Fruit fly (Drosophila melanogaster) whole organism, embryonic: ENCODE data around the gene CG31792.
A peak's percentile ranks its signal among the peaks of the same experiment; 100 is the strongest.

Experiments used
- Bdp1 ChIP-seq: fragments of 200-800 bp; sonication (Bioruptor generic); optimal IDR thresholded peaks from 3 replicates; lab custom pipeline; 2016; ENCODE audit warnings: missing biosample characterization, missing genetic modification characterization
- CG10565 ChIP-seq: fragments of 200-800 bp; sonication (Bioruptor generic); optimal IDR thresholded peaks from 3 replicates; lab custom pipeline; 2016; ENCODE audit warnings: missing biosample characterization, mild to moderate bottlenecking, missing genetic modification characterization
- CG11247 ChIP-seq: fragments of 200-800 bp; sonication (Bioruptor generic); IDR thresholded peaks from 2 replicates; pipeline ENCODE4 v1.3.6; 2022; ENCODE audit warnings: missing biosample characterization, missing genetic modification characterization
- CG11695 ChIP-seq: fragments of 200-800 bp; sonication (Bioruptor generic); IDR thresholded peaks from 3 replicates; pipeline ENCODE4 v1.3.6; 2022; ENCODE audit warnings: missing biosample characterization, missing genetic modification characterization
- CG12104 ChIP-seq: fragments of 200-800 bp; sonication (Bioruptor generic); optimal IDR thresholded peaks from 3 replicates; lab custom pipeline; 2016; ENCODE audit warnings: missing biosample characterization, missing genetic modification characterization
- CG12236 ChIP-seq: fragments of 200-800 bp; sonication (Bioruptor generic); optimal IDR thresholded peaks from 2 replicates; lab custom pipeline; 2016; ENCODE audit warnings: missing biosample characterization, missing genetic modification characterization
- CG12391 ChIP-seq: fragments of 200-800 bp; sonication (Bioruptor generic); optimal IDR thresholded peaks from 3 replicates; lab custom pipeline; 2018; ENCODE audit warnings: missing biosample characterization, mild to moderate bottlenecking, missing genetic modification characterization, moderate library complexity
- CG13287 ChIP-seq: fragments of 200-800 bp; sonication (Bioruptor generic); IDR thresholded peaks from 2 replicates; pipeline ENCODE4 v1.3.6; 2022; ENCODE audit warnings: missing biosample characterization, missing genetic modification characterization; ENCODE audit not compliant: partially characterized antibody
- CG14710 ChIP-seq: fragments of 200-800 bp; sonication (Bioruptor generic); optimal IDR thresholded peaks from 3 replicates; lab custom pipeline; 2019; ENCODE audit warnings: missing biosample characterization, mild to moderate bottlenecking, missing genetic modification characterization, moderate library complexity
- CG15696 ChIP-seq: fragments of 200-800 bp; sonication (Bioruptor generic); optimal IDR thresholded peaks from 2 replicates; lab custom pipeline; 2019; ENCODE audit warnings: missing biosample characterization, mild to moderate bottlenecking, missing genetic modification characterization, moderate library complexity
- CG16813 ChIP-seq: fragments of 200-800 bp; sonication (Bioruptor generic); IDR thresholded peaks from 3 replicates; pipeline ENCODE4 v1.3.6; 2022; ENCODE audit warnings: missing biosample characterization, missing genetic modification characterization; ENCODE audit not compliant: partially characterized antibody
- CG2129 ChIP-seq: fragments of 200-800 bp; sonication (Bioruptor generic); IDR thresholded peaks from 2 replicates; pipeline ENCODE4 v1.3.6; 2022; ENCODE audit warnings: missing biosample characterization, missing genetic modification characterization; ENCODE audit not compliant: partially characterized antibody
- CG30020 ChIP-seq: fragments of 200-800 bp; optimal IDR thresholded peaks from 2 replicates; lab custom pipeline; 2019; ENCODE audit warnings: missing biosample characterization, mild to moderate bottlenecking, missing genetic modification characterization, moderate library complexity
- CG30431 ChIP-seq: fragments of 200-800 bp; sonication (Bioruptor generic); optimal IDR thresholded peaks from 2 replicates; lab custom pipeline; 2017; ENCODE audit warnings: missing biosample characterization, missing genetic modification characterization
- CG3407 ChIP-seq: fragments of 200-800 bp; sonication (Bioruptor generic); optimal IDR thresholded peaks from 2 replicates; lab custom pipeline; 2018; ENCODE audit warnings: missing biosample characterization, mild to moderate bottlenecking, missing genetic modification characterization
- CG34422 ChIP-seq: fragments of 200-800 bp; sonication (Bioruptor generic); IDR thresholded peaks from 3 replicates; pipeline ENCODE4 v1.3.6; 2022; ENCODE audit warnings: missing biosample characterization, missing genetic modification characterization
- CG6175 ChIP-seq: fragments of 200-800 bp; sonication (Bioruptor generic); IDR thresholded peaks from 3 replicates; pipeline ENCODE4 v1.3.6; 2022; ENCODE audit warnings: missing biosample characterization, missing genetic modification characterization
- CG6854 ChIP-seq: fragments of 200-800 bp; sonication (Bioruptor generic); optimal IDR thresholded peaks from 3 replicates; lab custom pipeline; 2017; ENCODE audit warnings: missing biosample characterization, mild to moderate bottlenecking, missing genetic modification characterization
- CG7357 ChIP-seq: fragments of 200-800 bp; sonication (Bioruptor generic); IDR thresholded peaks from 3 replicates; pipeline ENCODE4 v1.3.6; 2022; ENCODE audit warnings: missing biosample characterization, missing genetic modification characterization
- CG9437 ChIP-seq: fragments of 200-800 bp; sonication (Bioruptor generic); optimal IDR thresholded peaks from 2 replicates; lab custom pipeline; 2018; ENCODE audit warnings: missing biosample characterization, mild to moderate bottlenecking, missing genetic modification characterization
- E2f1 ChIP-seq: fragments of 200-800 bp; sonication (Bioruptor generic); IDR thresholded peaks from 2 replicates; pipeline ENCODE4 v1.3.6; 2022; ENCODE audit warnings: missing biosample characterization, missing genetic modification characterization
- Fer1 ChIP-seq: fragments of 200-800 bp; sonication (Bioruptor generic); optimal IDR thresholded peaks from 2 replicates; lab custom pipeline; 2017; ENCODE audit warnings: missing biosample characterization, mild to moderate bottlenecking, missing genetic modification characterization
- Hand ChIP-seq: fragments of 200-800 bp; sonication (Bioruptor generic); optimal IDR thresholded peaks from 2 replicates; lab custom pipeline; 2017; ENCODE audit warnings: mild to moderate bottlenecking, missing biosample characterization, missing genetic modification reagents, missing genetic modification characterization
- HmgD ChIP-seq: fragments of 200-800 bp; sonication (Bioruptor generic); optimal IDR thresholded peaks from 3 replicates; lab custom pipeline; 2016; ENCODE audit warnings: missing biosample characterization, missing genetic modification characterization
- Hr3 ChIP-seq: fragments of 200-800 bp; sonication (Bioruptor generic); optimal IDR thresholded peaks from 3 replicates; lab custom pipeline; 2016; ENCODE audit warnings: missing biosample characterization, missing genetic modification characterization
- Kr ChIP-seq: fragments of 200-800 bp; sonication (Bioruptor generic); optimal IDR thresholded peaks from 2 replicates; lab custom pipeline; 2017; ENCODE audit warnings: missing biosample characterization, mild to moderate bottlenecking, missing genetic modification characterization
- Nf-YB ChIP-seq: fragments of 200-800 bp; sonication (Bioruptor generic); optimal IDR thresholded peaks from 3 replicates; lab custom pipeline; 2019; ENCODE audit warnings: missing biosample characterization, mild to moderate bottlenecking, missing genetic modification characterization, moderate library complexity
- Sox100B ChIP-seq: fragments of 200-800 bp; sonication (Bioruptor generic); optimal IDR thresholded peaks from 3 replicates; lab custom pipeline; 2018; ENCODE audit warnings: missing biosample characterization, mild to moderate bottlenecking, missing genetic modification characterization
- Sry-β ChIP-seq: fragments of 200-800 bp; sonication (Bioruptor generic); optimal IDR thresholded peaks from 2 replicates; lab custom pipeline; 2018; ENCODE audit warnings: missing biosample characterization, mild to moderate bottlenecking, missing genetic modification characterization, moderate library complexity
- Vsx1 ChIP-seq: fragments of 200-800 bp; sonication (Bioruptor generic); optimal IDR thresholded peaks from 2 replicates; lab custom pipeline; 2017; ENCODE audit warnings: missing biosample characterization, mild to moderate bottlenecking, missing genetic modification characterization, missing genetic modification reagents
- ab ChIP-seq: fragments of 200-800 bp; sonication (Bioruptor generic); optimal IDR thresholded peaks from 2 replicates; lab custom pipeline; 2016; ENCODE audit warnings: missing biosample characterization, missing genetic modification characterization
- ac ChIP-seq: fragments of 200-800 bp; sonication (Bioruptor generic); optimal IDR thresholded peaks from 3 replicates; lab custom pipeline; 2017; ENCODE audit warnings: missing biosample characterization, mild to moderate bottlenecking, missing genetic modification characterization
- aop ChIP-seq: fragments of 200-800 bp; sonication (Bioruptor generic); IDR thresholded peaks from 2 replicates; pipeline ENCODE4 v1.3.6; 2022; ENCODE audit warnings: missing biosample characterization, missing genetic modification characterization
- bab2 ChIP-seq: fragments of 200-800 bp; sonication (Bioruptor generic); optimal IDR thresholded peaks from 2 replicates; lab custom pipeline; 2016; ENCODE audit warnings: missing biosample characterization, missing genetic modification characterization
- br ChIP-seq: fragments of >200 bp; optimal IDR thresholded peaks from 2 replicates; lab custom pipeline; 2017
- btn ChIP-seq: fragments of 200-800 bp; sonication (Bioruptor generic); optimal IDR thresholded peaks from 2 replicates; lab custom pipeline; 2016; ENCODE audit warnings: missing biosample characterization, missing genetic modification characterization
- cas ChIP-seq: fragments of 200-800 bp; sonication (Bioruptor generic); IDR thresholded peaks from 2 replicates; pipeline ENCODE4 v1.3.6; 2022; ENCODE audit warnings: missing biosample characterization, missing genetic modification characterization
- crc ChIP-seq: fragments of 200-800 bp; sonication (Bioruptor generic); optimal IDR thresholded peaks from 2 replicates; lab custom pipeline; 2016; ENCODE audit warnings: missing biosample characterization, missing genetic modification characterization
- dimm ChIP-seq: fragments of 200-800 bp; sonication (Bioruptor generic); IDR thresholded peaks from 2 replicates; pipeline ENCODE4 v1.3.6; 2022; ENCODE audit warnings: missing biosample characterization, missing genetic modification characterization
- en ChIP-seq: fragments of 200-800 bp; sonication (Bioruptor generic); optimal IDR thresholded peaks from 2 replicates; lab custom pipeline; 2016; ENCODE audit warnings: missing biosample characterization, missing genetic modification characterization
- esg ChIP-seq: fragments of 200-800 bp; sonication (Bioruptor generic); conservative IDR thresholded peaks from 2 replicates; pipeline ENCODE4 v1.3.6; 2022; ENCODE audit warnings: missing biosample characterization, missing genetic modification characterization
- ftz-f1 ChIP-seq: fragments of 200-800 bp; sonication (Bioruptor generic); optimal IDR thresholded peaks from 2 replicates; lab custom pipeline; 2016; ENCODE audit warnings: missing biosample characterization, missing genetic modification characterization
- gcm2 ChIP-seq: fragments of 200-800 bp; sonication (Bioruptor generic); optimal IDR thresholded peaks from 2 replicates; lab custom pipeline; 2016; ENCODE audit warnings: missing biosample characterization, missing genetic modification characterization
- gsb ChIP-seq: fragments of 200-800 bp; sonication (Bioruptor generic); IDR thresholded peaks from 2 replicates; pipeline ENCODE4 v1.3.6; 2022; ENCODE audit warnings: missing biosample characterization, missing genetic modification characterization
- mam ChIP-seq: fragments of 200-800 bp; sonication (Bioruptor generic); optimal IDR thresholded peaks from 3 replicates; lab custom pipeline; 2016; ENCODE audit warnings: missing biosample characterization, missing genetic modification characterization
- nmo ChIP-seq: fragments of 200-800 bp; sonication (Bioruptor generic); optimal IDR thresholded peaks from 2 replicates; lab custom pipeline; 2018; ENCODE audit warnings: missing biosample characterization, mild to moderate bottlenecking, missing genetic modification characterization, moderate library complexity
- p53 ChIP-seq: fragments of 200-800 bp; sonication (Bioruptor generic); optimal IDR thresholded peaks from 2 replicates; lab custom pipeline; 2016; ENCODE audit warnings: missing biosample characterization, missing genetic modification characterization
- pfk ChIP-seq: fragments of 200-800 bp; sonication (Bioruptor generic); optimal IDR thresholded peaks from 2 replicates; lab custom pipeline; 2018; ENCODE audit warnings: missing biosample characterization, mild to moderate bottlenecking, missing genetic modification characterization, moderate library complexity
- slbo ChIP-seq: fragments of 200-800 bp; sonication (Bioruptor generic); IDR thresholded peaks from 2 replicates; pipeline ENCODE4 v1.3.6; 2022; ENCODE audit warnings: missing biosample characterization, missing genetic modification characterization
- vnd ChIP-seq: fragments of 200-800 bp; sonication (Bioruptor generic); IDR thresholded peaks from 3 replicates; pipeline ENCODE4 v1.3.6; 2022; ENCODE audit warnings: missing biosample characterization, missing genetic modification characterization; ENCODE audit not compliant: partially characterized antibody
- zen ChIP-seq: fragments of 200-800 bp; sonication (Bioruptor generic); optimal IDR thresholded peaks from 3 replicates; lab custom pipeline; 2018; ENCODE audit warnings: missing biosample characterization, mild to moderate bottlenecking, missing genetic modification characterization, moderate library complexity

CG31792 gene

dm6 chr2L:18948065-18948723, 49.1 kb upstream of the CG31792 start (continued):
- TF ChIP-seq vnd (GFP tag; lab: Robert Waterston, UW) (no peak), Hr3 (GFP tag; lab: Kevin White, UChicago) (peak; percentile 68), ftz-f1 (GFP tag; lab: Kevin White, UChicago) (no peak), en (GFP tag; lab: Kevin White, UChicago) (no peak), br (lab: Kevin White, UChicago) (no peak), CG2129 (GFP tag; lab: Robert Waterston, UW) (no peak), CG14710 (peak; percentile 74), CG15696 (peak; percentile 28), dimm (no peak), esg (GFP tag; lab: Robert Waterston, UW) (no peak), Sry-β (GFP tag; lab: Kevin White, UChicago) (no peak), CG12236 (GFP tag; lab: Kevin White, UChicago) (no peak), btn (GFP tag; lab: Kevin White, UChicago) (no peak), crc (GFP tag; lab: Kevin White, UChicago) (no peak), CG6175 (GFP tag; lab: Robert Waterston, UW) (no peak), ab (GFP tag; lab: Kevin White, UChicago) (no peak), HmgD (no peak), CG30020 (tag; lab: Kevin White, UChicago) (peak; percentile 43), gsb (GFP tag; lab: Robert Waterston, UW) (no peak), CG3407 (GFP tag; lab: Kevin White, UChicago) (peak; percentile 82), E2f1 (0 out of 2 replicates have a peak, but pooled peaks have one; percentile 24), CG9437 (GFP tag; lab: Kevin White, UChicago) (peak; percentile 75), CG34422 (GFP tag; lab: Robert Waterston, UW) (peak; percentile 10; the same call in 1 of the 3 replicates), Fer1 (peak; percentile 7), Bdp1 (no peak), mam (GFP tag; lab: Kevin White, UChicago) (no peak), CG13287 (GFP tag; lab: Robert Waterston, UW) (no peak), CG12391 (tag; lab: Kevin White, UChicago) (peak; percentile 90), CG11695 (GFP tag; lab: Robert Waterston, UW) (no peak), Hand (GFP tag; lab: Kevin White, UChicago) (peak; percentile 46), Vsx1 (GFP tag; lab: Kevin White, UChicago) (peak; percentile 66), Sox100B (GFP tag; lab: Kevin White, UChicago) (peak; percentile 73), nmo (GFP tag; lab: Kevin White, UChicago) (peak; percentile 86), Nf-YB (GFP tag; lab: Kevin White, UChicago) (peak; percentile 66), Kr (GFP tag; lab: Kevin White, UChicago) (no peak), p53 (GFP tag; lab: Kevin White, UChicago) (no peak), CG6854 (GFP tag; lab: Kevin White, UChicago) (no peak), CG12104 (GFP tag; lab: Kevin White, UChicago) (no peak), CG11247 (GFP tag; lab: Robert Waterston, UW) (no peak; the same call in 1 of the 2 replicates), CG10565 (GFP tag; lab: Kevin White, UChicago) (no peak), bab2 (GFP tag; lab: Kevin White, UChicago) (peak; percentile 22), gcm2 (GFP tag; lab: Kevin White, UChicago) (no peak), CG30431 (GFP tag; lab: Kevin White, UChicago) (peak; percentile 66), cas (GFP tag; lab: Robert Waterston, UW) (no peak), slbo (0 out of 2 replicates have a peak, but pooled peaks have one; percentile 22), aop (GFP tag; lab: Robert Waterston, UW) (no peak), CG16813 (GFP tag; lab: Robert Waterston, UW) (no peak), CG7357 (peak; percentile 71), zen (tag; lab: Kevin White, UChicago) (no peak), ac (GFP tag; lab: Kevin White, UChicago) (no peak), pfk (no peak)
